Fruit fly (Drosophila melanogaster) whole organism, embryonic: ENCODE measurements around the gene Dph3.

Experiments used
- Aef1 ChIP-seq: fragments of 200-800 bp; sonication (Bioruptor generic); IDR thresholded peaks from 3 replicates; pipeline ENCODE4 v1.3.6; 2022; ENCODE audit warnings: missing biosample characterization, missing genetic modification characterization
- B-H2 ChIP-seq: fragments of 200-800 bp; sonication (Bioruptor generic); optimal IDR thresholded peaks from 2 replicates; lab custom pipeline; 2018; ENCODE audit warnings: missing biosample characterization, mild to moderate bottlenecking, missing genetic modification characterization
- CG10543 ChIP-seq: fragments of 200-800 bp; sonication (Bioruptor generic); optimal IDR thresholded peaks from 3 replicates; lab custom pipeline; 2017; ENCODE audit warnings: missing biosample characterization, mild to moderate bottlenecking, missing genetic modification characterization, moderate library complexity
- CG11723 ChIP-seq: fragments of 200-800 bp; sonication (Bioruptor generic); optimal IDR thresholded peaks from 2 replicates; lab custom pipeline; 2017; ENCODE audit warnings: missing biosample characterization, mild to moderate bottlenecking, missing genetic modification characterization
- CG12155 ChIP-seq: fragments of 200-800 bp; sonication (Bioruptor generic); optimal IDR thresholded peaks from 3 replicates; lab custom pipeline; 2016; ENCODE audit warnings: missing biosample characterization, missing genetic modification characterization
- CG13123 ChIP-seq: fragments of 200-800 bp; sonication (Bioruptor generic); optimal IDR thresholded peaks from 2 replicates; lab custom pipeline; 2016; ENCODE audit warnings: missing biosample characterization, missing genetic modification characterization
- CG15696 ChIP-seq: fragments of 200-800 bp; sonication (Bioruptor generic); optimal IDR thresholded peaks from 2 replicates; lab custom pipeline; 2019; ENCODE audit warnings: missing biosample characterization, mild to moderate bottlenecking, missing genetic modification characterization, moderate library complexity
- CG16815 ChIP-seq: fragments of 200-800 bp; sonication (Bioruptor generic); optimal IDR thresholded peaks from 3 replicates; lab custom pipeline; 2017; ENCODE audit warnings: missing biosample characterization, mild to moderate bottlenecking, missing genetic modification characterization
- CG17186 ChIP-seq: fragments of 200-800 bp; sonication (Bioruptor generic); optimal IDR thresholded peaks from 3 replicates; lab custom pipeline; 2017; ENCODE audit warnings: missing biosample characterization, missing genetic modification reagents, missing genetic modification characterization
- CG18011 ChIP-seq: fragments of 200-800 bp; sonication (Bioruptor generic); optimal IDR thresholded peaks from 2 replicates; lab custom pipeline; 2017; ENCODE audit warnings: missing biosample characterization, missing genetic modification characterization, mild to moderate bottlenecking, moderate library complexity, missing genotype
- CG2199 ChIP-seq: fragments of 200-800 bp; sonication (Bioruptor generic); IDR thresholded peaks from 3 replicates; pipeline ENCODE4 v1.3.6; 2022; ENCODE audit warnings: missing biosample characterization, missing genetic modification characterization
- CG30431 ChIP-seq: fragments of 200-800 bp; sonication (Bioruptor generic); optimal IDR thresholded peaks from 2 replicates; lab custom pipeline; 2017; ENCODE audit warnings: missing biosample characterization, missing genetic modification characterization
- CG31441 ChIP-seq: fragments of 200-800 bp; sonication (Bioruptor generic); IDR thresholded peaks from 2 replicates; pipeline ENCODE4 v1.3.6; 2022; ENCODE audit warnings: missing biosample characterization, missing genetic modification characterization
- CG33213 ChIP-seq: fragments of 200-800 bp; sonication (Bioruptor generic); optimal IDR thresholded peaks from 3 replicates; lab custom pipeline; 2016; ENCODE audit warnings: missing biosample characterization, missing genetic modification characterization
- CG3995 ChIP-seq: fragments of 200-800 bp; sonication (Bioruptor generic); optimal IDR thresholded peaks from 3 replicates; lab custom pipeline; 2016; ENCODE audit warnings: missing biosample characterization, missing genetic modification characterization
- CG42726 ChIP-seq: fragments of 200-800 bp; sonication (Bioruptor generic); IDR thresholded peaks from 2 replicates; pipeline ENCODE4 v1.3.6; 2022; ENCODE audit warnings: missing biosample characterization, missing genetic modification characterization; ENCODE audit not compliant: partially characterized antibody
- CG5180 ChIP-seq: fragments of 200-800 bp; sonication (Bioruptor generic); optimal IDR thresholded peaks from 3 replicates; lab custom pipeline; 2017; ENCODE audit warnings: missing biosample characterization, missing genetic modification characterization, mild to moderate bottlenecking, moderate library complexity, missing genetic modification reagents
- CG5953 ChIP-seq: fragments of 200-800 bp; sonication (Bioruptor generic); IDR thresholded peaks from 2 replicates; pipeline ENCODE4 v1.3.6; 2022; ENCODE audit warnings: missing biosample characterization, missing genetic modification characterization
- CG6689 ChIP-seq: fragments of 200-800 bp; sonication (Bioruptor generic); IDR thresholded peaks from 2 replicates; pipeline ENCODE4 v1.3.6; 2022; ENCODE audit warnings: missing biosample characterization, missing genetic modification characterization
- CG8089 ChIP-seq: fragments of 200-800 bp; sonication (Bioruptor generic); optimal IDR thresholded peaks from 3 replicates; lab custom pipeline; 2016; ENCODE audit warnings: missing biosample characterization, missing genetic modification characterization
- CG8765 ChIP-seq: fragments of 200-800 bp; sonication (Bioruptor generic); IDR thresholded peaks from 2 replicates; pipeline ENCODE4 v1.3.6; 2022; ENCODE audit warnings: missing biosample characterization, missing genetic modification characterization
- CHES-1-like ChIP-seq: fragments of 200-800 bp; sonication (Bioruptor generic); optimal IDR thresholded peaks from 2 replicates; lab custom pipeline; 2016; ENCODE audit warnings: missing biosample characterization, missing genetic modification characterization
- Doc3 ChIP-seq: fragments of 200-800 bp; sonication (Bioruptor generic); IDR thresholded peaks from 3 replicates; pipeline ENCODE4 v1.3.6; 2022; ENCODE audit warnings: missing biosample characterization, missing genetic modification characterization; ENCODE audit not compliant: partially characterized antibody
- Elba2 ChIP-seq: fragments of 200-800 bp; sonication (Bioruptor generic); optimal IDR thresholded peaks from 3 replicates; lab custom pipeline; 2016; ENCODE audit warnings: missing biosample characterization, missing genetic modification characterization
- HHEX ChIP-seq: fragments of 200-800 bp; sonication (Bioruptor generic); optimal IDR thresholded peaks from 3 replicates; lab custom pipeline; 2017; ENCODE audit warnings: missing biosample characterization, mild to moderate bottlenecking, missing genetic modification characterization, missing genetic modification reagents
- Hey ChIP-seq: fragments of 200-800 bp; sonication (Bioruptor generic); optimal IDR thresholded peaks from 3 replicates; lab custom pipeline; 2018; ENCODE audit warnings: missing biosample characterization, mild to moderate bottlenecking, missing genetic modification characterization
- Kr ChIP-seq: fragments of 200-800 bp; sonication (Bioruptor generic); optimal IDR thresholded peaks from 2 replicates; lab custom pipeline; 2017; ENCODE audit warnings: missing biosample characterization, mild to moderate bottlenecking, missing genetic modification characterization
- NFAT ChIP-seq: fragments of 200-800 bp; sonication (Bioruptor generic); IDR thresholded peaks from 2 replicates; pipeline ENCODE4 v1.3.6; 2022; ENCODE audit warnings: missing biosample characterization, missing genetic modification characterization
- Nf-YA ChIP-seq: fragments of 200-800 bp; sonication (Bioruptor generic); IDR thresholded peaks from 2 replicates; pipeline ENCODE4 v1.3.6; 2022; ENCODE audit warnings: missing biosample characterization, missing genetic modification characterization
- Tbp ChIP-seq: fragments of >200 bp; optimal IDR thresholded peaks from 2 replicates; lab custom pipeline; 2018; ENCODE audit warnings: missing biosample characterization, missing genetic modification characterization
- bbx ChIP-seq: fragments of 200-800 bp; sonication (Bioruptor generic); IDR thresholded peaks from 2 replicates; pipeline ENCODE4 v1.3.6; 2022; ENCODE audit warnings: missing biosample characterization, missing genetic modification characterization; ENCODE audit not compliant: partially characterized antibody
- gro ChIP-seq: fragments of 200-800 bp; sonication (Bioruptor generic); optimal IDR thresholded peaks from 2 replicates; lab custom pipeline; 2016; ENCODE audit warnings: missing biosample characterization, missing genetic modification characterization
- gsb-n ChIP-seq: fragments of 200-800 bp; sonication (Bioruptor generic); optimal IDR thresholded peaks from 3 replicates; lab custom pipeline; 2018; ENCODE audit warnings: missing biosample characterization, mild to moderate bottlenecking, missing genetic modification characterization
- insv ChIP-seq, 2 experiments: fragments of 200-800 bp; sonication (Bioruptor generic); optimal IDR thresholded peaks; 3 replicates each; lab custom pipeline; 2016 to 2018; ENCODE audit warnings: missing biosample characterization in 2 of 2, missing genetic modification characterization in 2 of 2
- jumu ChIP-seq: fragments of 200-800 bp; sonication (Bioruptor generic); optimal IDR thresholded peaks from 3 replicates; lab custom pipeline; 2016; ENCODE audit warnings: missing biosample characterization, missing genetic modification characterization
- klu ChIP-seq: fragments of 200-800 bp; sonication (Bioruptor generic); IDR thresholded peaks from 2 replicates; pipeline ENCODE4 v1.3.6; 2022; ENCODE audit warnings: missing biosample characterization, missing genetic modification characterization
- mirr ChIP-seq: fragments of 200-800 bp; sonication (Bioruptor generic); optimal IDR thresholded peaks from 3 replicates; lab custom pipeline; 2018; ENCODE audit warnings: missing biosample characterization, mild to moderate bottlenecking, missing genetic modification characterization
- nerfin-2 ChIP-seq: fragments of 200-800 bp; sonication (Bioruptor generic); IDR thresholded peaks from 2 replicates; pipeline ENCODE4 v1.3.6; 2022; ENCODE audit warnings: missing biosample characterization, missing genetic modification characterization; ENCODE audit not compliant: partially characterized antibody
- nom ChIP-seq: fragments of 200-800 bp; sonication (Bioruptor generic); optimal IDR thresholded peaks from 2 replicates; lab custom pipeline; 2017; ENCODE audit warnings: missing biosample characterization, missing genetic modification characterization, mild to moderate bottlenecking, moderate library complexity, missing genetic modification reagents
- pb ChIP-seq: fragments of 200-800 bp; sonication (Bioruptor generic); optimal IDR thresholded peaks from 3 replicates; lab custom pipeline; 2016; ENCODE audit warnings: missing biosample characterization, missing genetic modification characterization
- psq ChIP-seq: fragments of 200-800 bp; sonication (Bioruptor generic); optimal IDR thresholded peaks from 2 replicates; lab custom pipeline; 2017; ENCODE audit warnings: missing biosample characterization, missing genetic modification characterization
- pum ChIP-seq: fragments of 200-800 bp; sonication (Bioruptor generic); optimal IDR thresholded peaks from 2 replicates; lab custom pipeline; 2016; ENCODE audit warnings: missing biosample characterization, missing genetic modification characterization
- sima ChIP-seq: fragments of 200-800 bp; sonication (Bioruptor generic); optimal IDR thresholded peaks from 2 replicates; lab custom pipeline; 2016; ENCODE audit warnings: missing biosample characterization, missing genetic modification characterization
- slbo ChIP-seq: fragments of 200-800 bp; sonication (Bioruptor generic); IDR thresholded peaks from 2 replicates; pipeline ENCODE4 v1.3.6; 2022; ENCODE audit warnings: missing biosample characterization, missing genetic modification characterization
- sqz ChIP-seq: fragments of 200-800 bp; sonication (Bioruptor generic); optimal IDR thresholded peaks from 3 replicates; lab custom pipeline; 2018; ENCODE audit warnings: missing biosample characterization, mild to moderate bottlenecking, missing genetic modification characterization
- stwl ChIP-seq: fragments of 200-800 bp; sonication (Bioruptor generic); optimal IDR thresholded peaks from 3 replicates; lab custom pipeline; 2018; ENCODE audit warnings: missing biosample characterization, mild to moderate bottlenecking, missing genetic modification characterization, moderate library complexity
- tio ChIP-seq: fragments of 200-800 bp; sonication (Bioruptor generic); optimal IDR thresholded peaks from 2 replicates; lab custom pipeline; 2017; ENCODE audit warnings: missing biosample characterization, missing genetic modification characterization, inconsistent platforms
- ttk ChIP-seq: fragments of 200-800 bp; sonication (Bioruptor generic); IDR thresholded peaks from 2 replicates; pipeline ENCODE4 v2.1.2; 2022; ENCODE audit warnings: missing biosample characterization, missing genetic modification characterization
- wek ChIP-seq: fragments of 200-800 bp; sonication (Bioruptor generic); optimal IDR thresholded peaks from 3 replicates; lab custom pipeline; 2018; ENCODE audit warnings: missing biosample characterization, mild to moderate bottlenecking, missing genetic modification characterization, moderate library complexity
- yki ChIP-seq: fragments of >200 bp; optimal IDR thresholded peaks from 3 replicates; lab custom pipeline; 2018

The Dph3 gene

dm6 chr3R:11196648-11197388 lies 34.9 kb upstream of the Dph3 start (continued):
- TF ChIP-seq Nf-YA (GFP tag; lab: Robert Waterston, UW) (peak; percentile 96), pum (peak; percentile 82), CG42726 (no peak), ttk (peak; percentile 98), psq (GFP tag; lab: Kevin White, UChicago) (peak; percentile 94), CG8765 (GFP tag; lab: Robert Waterston, UW) (peak; percentile 87), CG3995 (peak; percentile 81), Hey (tag; lab: Kevin White, UChicago) (peak; percentile 72), sima (GFP tag; lab: Kevin White, UChicago) (no peak), mirr (GFP tag; lab: Kevin White, UChicago) (peak; percentile 68), Aef1 (GFP tag; lab: Robert Waterston, UW) (peak; percentile 98), pb (no peak), yki (lab: Kevin White, UChicago) (no peak), CG33213 (no peak), Tbp (GFP tag; lab: Kevin White, UChicago) (no peak), CG18011 (GFP tag; lab: Kevin White, UChicago) (peak; percentile 90), nerfin-2 (GFP tag; lab: Robert Waterston, UW) (no peak), jumu (peak; percentile 85), CG30431 (GFP tag; lab: Kevin White, UChicago) (peak; percentile 97), CG10543 (GFP tag; lab: Kevin White, UChicago) (peak; percentile 97), Doc3 (GFP tag; lab: Robert Waterston, UW) (no peak), wek (peak; percentile 57), stwl (tag; lab: Kevin White, UChicago) (no peak), klu (GFP tag; lab: Robert Waterston, UW) (peak; percentile 99), CG31441 (GFP tag; lab: Robert Waterston, UW) (peak; percentile 100), gro (GFP tag; lab: Kevin White, UChicago) (peak; percentile 41), nom (peak; percentile 89), CG16815 (GFP tag; lab: Kevin White, UChicago) (peak; percentile 97), CHES-1-like (peak; percentile 85), slbo (GFP tag; lab: Robert Waterston, UW) (peak; percentile 99), CG13123 (GFP tag; lab: Kevin White, UChicago) (peak; percentile 94), CG8089 (GFP tag; lab: Kevin White, UChicago) (peak; percentile 63), CG2199 (GFP tag; lab: Robert Waterston, UW) (peak; percentile 96), tio (GFP tag; lab: Kevin White, UChicago) (peak; percentile 96), Elba2 (no peak), CG5953 (GFP tag; lab: Robert Waterston, UW) (peak; percentile 96), CG6689 (GFP tag; lab: Robert Waterston, UW) (peak; percentile 99), CG17186 (peak; percentile 80), CG11723 (peak; percentile 96), NFAT (GFP tag; lab: Robert Waterston, UW) (peak; percentile 95), CG15696 (tag; lab: Kevin White, UChicago) (peak; percentile 90), Kr (GFP tag; lab: Kevin White, UChicago) (no peak), bbx (GFP tag; lab: Robert Waterston, UW) (no peak; the same call in 1 of the 2 replicates), CG12155 (GFP tag; lab: Kevin White, UChicago) (peak; percentile 94), B-H2 (GFP tag; lab: Kevin White, UChicago) (peak; percentile 93), sqz (GFP tag; lab: Kevin White, UChicago) (peak; percentile 96), HHEX (GFP tag; lab: Kevin White, UChicago) (peak; percentile 98), CG5180 (GFP tag; lab: Kevin White, UChicago) (peak; percentile 93), insv (GFP tag; optimal IDR thresholded peaks at IDR 0.05; lab: Kevin White, UChicago) (peak in 1 of 2 experiments; percentile 79), gsb-n (tag; lab: Kevin White, UChicago) (peak; percentile 98)
